Worm (Caenorhabditis elegans): ENCODE measurements around the gene nhr-133.

Gene nhr-133

ce11 chrV:2249310-2249709, 37.4 kb upstream of the nhr-133 start, which contains the start of gene cyp-33C6:
Gene cyp-33C6 (minus strand): TSS chrV:2249410.
- TF ChIP-seq cnd-1 (tag; optimal IDR thresholded peaks at IDR 0.05) (no peak), nhr-2 (tag; optimal IDR thresholded peaks at IDR 0.05) (no peak), ceh-39 (tag; optimal IDR thresholded peaks at IDR 0.05) (no peak), unc-120 (tag; optimal IDR thresholded peaks at IDR 0.05; ENCODE audit: poor library complexity, severe bottlenecking) (no peak), sem-2 (GFP tag; optimal IDR thresholded peaks at IDR 0.05) (no peak), unc-62 (GFP tag; optimal IDR thresholded peaks at IDR 0.05) (no peak), ham-2 (GFP tag; optimal IDR thresholded peaks at IDR 0.05) (no peak), nhr-12 (tag; optimal IDR thresholded peaks at IDR 0.05) (no peak), nhr-28 (tag; optimal IDR thresholded peaks at IDR 0.05) (no peak), lin-13 (tag; optimal IDR thresholded peaks at IDR 0.05) (no peak), ces-1 (GFP tag; optimal IDR thresholded peaks at IDR 0.05) (no peak)

ce11 chrV:2244751-2245150, 32.8 kb upstream of the nhr-133 start, which contains the start of gene cyp-33C5:
Gene cyp-33C5 (plus strand): TSS chrV:2245004.
- TF ChIP-seq ceh-83 (GFP tag; optimal IDR thresholded peaks at IDR 0.05) (no peak), lin-32 (GFP tag; optimal IDR thresholded peaks at IDR 0.05) (no peak), ces-1 (GFP tag; optimal IDR thresholded peaks at IDR 0.05) (no peak), nhr-2 (tag; optimal IDR thresholded peaks at IDR 0.05) (no peak), hlh-1 (tag; optimal IDR thresholded peaks at IDR 0.05) (no peak), drap-1 (GFP tag; optimal IDR thresholded peaks at IDR 0.05) (no peak), mep-1 (tag; optimal IDR thresholded peaks at IDR 0.05) (no peak), flh-1 (GFP tag; optimal IDR thresholded peaks at IDR 0.05) (no peak), pha-4 (tag; optimal IDR thresholded peaks at IDR 0.05) (no peak), sptf-1 (tag; optimal IDR thresholded peaks at IDR 0.05) (no peak), zip-8 (tag; optimal IDR thresholded peaks at IDR 0.05) (no peak), mab-5 (tag; optimal IDR thresholded peaks at IDR 0.05) (no peak), ceh-39 (tag; optimal IDR thresholded peaks at IDR 0.05) (no peak), mls-2 (tag; optimal IDR thresholded peaks at IDR 0.05) (no peak), unc-62 (GFP tag; optimal IDR thresholded peaks at IDR 0.05) (no peak)

- TF ChIP-seq mep-1 (tag; optimal IDR thresholded peaks at IDR 0.05) (no peak), lin-32 (GFP tag; optimal IDR thresholded peaks at IDR 0.05) (no peak), lsy-2 (tag; optimal IDR thresholded peaks at IDR 0.05) (no peak), ceh-43 (GFP tag; optimal IDR thresholded peaks at IDR 0.05) (no peak), ceh-83 (GFP tag; optimal IDR thresholded peaks at IDR 0.05) (no peak), ceh-39 (tag; optimal IDR thresholded peaks at IDR 0.05) (no peak), ces-1 (GFP tag; optimal IDR thresholded peaks at IDR 0.05) (no peak), hlh-1 (tag; optimal IDR thresholded peaks at IDR 0.05) (no peak), elt-3 (tag; optimal IDR thresholded peaks at IDR 0.05) (no peak), drap-1 (GFP tag; optimal IDR thresholded peaks at IDR 0.05) (no peak), unc-39 (tag; optimal IDR thresholded peaks at IDR 0.05) (no peak), M03D4.4 (tag; optimal IDR thresholded peaks at IDR 0.05) (no peak), unc-120 (tag; optimal IDR thresholded peaks at IDR 0.05; ENCODE audit: poor library complexity, severe bottlenecking) (no peak), tbx-8 (GFP tag; optimal IDR thresholded peaks at IDR 0.05) (no peak), lin-13 (tag; optimal IDR thresholded peaks at IDR 0.05) (no peak), snpc-4 (tag; optimal IDR thresholded peaks at IDR 0.05) (no peak), bed-3 (GFP tag; optimal IDR thresholded peaks at IDR 0.05) (no peak), mab-5 (tag; optimal IDR thresholded peaks at IDR 0.05) (no peak), ztf-11 (tag; optimal IDR thresholded peaks at IDR 0.05) (no peak), mls-2 (tag; optimal IDR thresholded peaks at IDR 0.05) (no peak)
These were observed 30.7 kb upstream of the nhr-133 start, which contains the start of gene cyp-33C3 for ce11 chrV:2242630-2243029. Gene cyp-33C3 (plus strand): TSS chrV:2242778.

ce11 chrV:2238012-2238411, 26.1 kb upstream of the nhr-133 start:
- TF ChIP-seq unc-39 (tag; optimal IDR thresholded peaks at IDR 0.05) (no peak), ces-1 (GFP tag; optimal IDR thresholded peaks at IDR 0.05) (no peak), sem-2 (GFP tag; optimal IDR thresholded peaks at IDR 0.05) (no peak), drap-1 (GFP tag; optimal IDR thresholded peaks at IDR 0.05) (no peak), nhr-76 (tag; optimal IDR thresholded peaks at IDR 0.05) (no peak), ceh-39 (tag; optimal IDR thresholded peaks at IDR 0.05) (no peak), ztf-11 (tag; optimal IDR thresholded peaks at IDR 0.05) (no peak), flh-1 (GFP tag; optimal IDR thresholded peaks at IDR 0.05) (no peak), unc-120 (tag; optimal IDR thresholded peaks at IDR 0.05; ENCODE audit: poor library complexity, severe bottlenecking) (no peak), ceh-43 (GFP tag; optimal IDR thresholded peaks at IDR 0.05) (no peak), unc-62 (GFP tag; optimal IDR thresholded peaks at IDR 0.05) (no peak), zip-8 (tag; optimal IDR thresholded peaks at IDR 0.05) (no peak), hlh-1 (tag; optimal IDR thresholded peaks at IDR 0.05) (no peak), mls-2 (tag; optimal IDR thresholded peaks at IDR 0.05) (no peak), tbx-8 (GFP tag; optimal IDR thresholded peaks at IDR 0.05) (no peak)

All from whole organism, mixed stage, embryonic.